Fruit fly (Drosophila melanogaster) whole organism, prepupa: ENCODE measurements around the gene CG2698.

Experiments
- Blimp-1 ChIP-seq: fragments of 200-800 bp; sonication (Bioruptor generic); optimal IDR thresholded peaks from 3 replicates; lab custom pipeline; 2017; ENCODE audit warnings: missing biosample characterization, missing genetic modification characterization, mild to moderate bottlenecking, moderate library complexity, missing genetic modification reagents
- CG10631 ChIP-seq: fragments of 200-800 bp; sonication (Bioruptor generic); optimal IDR thresholded peaks from 2 replicates; lab custom pipeline; 2016; ENCODE audit warnings: missing biosample characterization, missing genetic modification characterization
- CG10669 ChIP-seq: fragments of 200-800 bp; sonication (Bioruptor generic); optimal IDR thresholded peaks from 3 replicates; lab custom pipeline; 2018; ENCODE audit warnings: missing biosample characterization, mild to moderate bottlenecking, missing genetic modification characterization, moderate library complexity
- CG11294 ChIP-seq: fragments of 200-800 bp; sonication (Bioruptor generic); IDR thresholded peaks from 2 replicates; pipeline ENCODE4 v1.3.6; 2022; ENCODE audit warnings: missing biosample characterization, missing genetic modification characterization
- CG11762 ChIP-seq: fragments of 200-800 bp; sonication (Bioruptor generic); optimal IDR thresholded peaks from 3 replicates; lab custom pipeline; 2016; ENCODE audit warnings: missing biosample characterization, missing genetic modification characterization; ENCODE audit not compliant: insufficient read depth
- CG11902 ChIP-seq: fragments of 200-800 bp; sonication (Bioruptor generic); optimal IDR thresholded peaks from 3 replicates; lab custom pipeline; 2016; ENCODE audit warnings: missing biosample characterization, missing genetic modification characterization
- CG15336 ChIP-seq: fragments of 200-800 bp; sonication (Bioruptor generic); IDR thresholded peaks from 2 replicates; pipeline ENCODE4 v1.3.6; 2022; ENCODE audit warnings: missing biosample characterization, missing genetic modification characterization
- CG1621 ChIP-seq: fragments of 200-800 bp; sonication (Bioruptor generic); optimal IDR thresholded peaks from 3 replicates; lab custom pipeline; 2018; ENCODE audit warnings: missing biosample characterization, mild to moderate bottlenecking, missing genetic modification characterization
- CG16779 ChIP-seq: fragments of 200-800 bp; sonication (Bioruptor generic); optimal IDR thresholded peaks from 3 replicates; lab custom pipeline; 2017; ENCODE audit warnings: missing biosample characterization, mild to moderate bottlenecking, missing genetic modification characterization
- CG3032 ChIP-seq: fragments of 200-800 bp; optimal IDR thresholded peaks from 2 replicates; lab custom pipeline; 2019; ENCODE audit warnings: missing biosample characterization, mild to moderate bottlenecking, missing genetic modification characterization, moderate library complexity
- CG31627 ChIP-seq: fragments of 200-800 bp; sonication (Bioruptor generic); optimal IDR thresholded peaks from 3 replicates; lab custom pipeline; 2016; ENCODE audit warnings: missing biosample characterization, missing genetic modification characterization
- CG32006 ChIP-seq: fragments of 200-800 bp; sonication (Bioruptor generic); optimal IDR thresholded peaks from 3 replicates; lab custom pipeline; 2017; ENCODE audit warnings: missing biosample characterization, mild to moderate bottlenecking, missing genetic modification characterization
- CG3919 ChIP-seq: fragments of 200-800 bp; sonication (Bioruptor generic); optimal IDR thresholded peaks from 3 replicates; lab custom pipeline; 2016; ENCODE audit warnings: missing biosample characterization, missing genetic modification characterization
- CG6163 ChIP-seq: fragments of 200-800 bp; sonication (Bioruptor generic); IDR thresholded peaks from 3 replicates; pipeline ENCODE4 v1.3.6; 2022; ENCODE audit warnings: missing biosample characterization, missing genetic modification characterization
- CG6854 ChIP-seq: fragments of 200-800 bp; sonication (Bioruptor generic); optimal IDR thresholded peaks from 2 replicates; lab custom pipeline; 2017; ENCODE audit warnings: missing biosample characterization, mild to moderate bottlenecking, missing genetic modification characterization
- CG8119 ChIP-seq: fragments of 200-800 bp; sonication (Bioruptor generic); IDR thresholded peaks from 3 replicates; pipeline ENCODE4 v1.3.6; 2022; ENCODE audit warnings: missing biosample characterization, missing genetic modification characterization
- CG8319 ChIP-seq: fragments of 200-800 bp; sonication (Bioruptor generic); optimal IDR thresholded peaks from 3 replicates; lab custom pipeline; 2016; ENCODE audit warnings: missing biosample characterization, missing genetic modification characterization
- CG8632 ChIP-seq: fragments of 200-800 bp; sonication (Bioruptor generic); optimal IDR thresholded peaks from 3 replicates; lab custom pipeline; 2016; ENCODE audit warnings: missing biosample characterization, missing genetic modification characterization
- CG9139 ChIP-seq: fragments of 200-800 bp; sonication (Bioruptor generic); optimal IDR thresholded peaks from 3 replicates; lab custom pipeline; 2017; ENCODE audit warnings: missing biosample characterization, mild to moderate bottlenecking, missing genetic modification characterization
- Eip75B ChIP-seq: fragments of 200-800 bp; sonication (Bioruptor generic); optimal IDR thresholded peaks from 3 replicates; lab custom pipeline; 2016; ENCODE audit warnings: missing biosample characterization, missing genetic modification characterization
- Eip93F ChIP-seq: fragments of 200-800 bp; sonication (Bioruptor generic); optimal IDR thresholded peaks from 2 replicates; lab custom pipeline; 2016; ENCODE audit warnings: missing biosample characterization, mild to moderate bottlenecking, missing genetic modification characterization
- Ets96B ChIP-seq: fragments of 200-800 bp; optimal IDR thresholded peaks from 2 replicates; lab custom pipeline; 2019; ENCODE audit warnings: missing biosample characterization, mild to moderate bottlenecking, missing genetic modification characterization, moderate library complexity
- Hr38 ChIP-seq: sonication (Bioruptor generic); optimal IDR thresholded peaks from 2 replicates; lab custom pipeline; 2016; ENCODE audit warnings: missing biosample characterization, missing genetic modification characterization
- OdsH ChIP-seq: fragments of 200-800 bp; sonication (Bioruptor generic); optimal IDR thresholded peaks from 3 replicates; lab custom pipeline; 2016; ENCODE audit warnings: missing biosample characterization, missing genetic modification characterization
- Sox14 ChIP-seq: fragments of 200-800 bp; sonication (Bioruptor generic); optimal IDR thresholded peaks from 3 replicates; lab custom pipeline; 2016; ENCODE audit warnings: missing biosample characterization, missing genetic modification characterization
- Sox15 ChIP-seq: fragments of 200-800 bp; sonication (Bioruptor generic); optimal IDR thresholded peaks from 3 replicates; lab custom pipeline; 2016; ENCODE audit warnings: missing biosample characterization, missing genetic modification characterization
- achi ChIP-seq: fragments of 200-800 bp; sonication (Bioruptor generic); optimal IDR thresholded peaks from 3 replicates; lab custom pipeline; 2016; ENCODE audit warnings: missing biosample characterization, missing genetic modification characterization
- cyc ChIP-seq: fragments of 200-800 bp; sonication (Bioruptor generic); optimal IDR thresholded peaks from 3 replicates; lab custom pipeline; 2016; ENCODE audit warnings: missing biosample characterization, missing genetic modification characterization
- dsx ChIP-seq: fragments of 200-800 bp; optimal IDR thresholded peaks from 3 replicates; lab custom pipeline; 2019; ENCODE audit warnings: missing biosample characterization, mild to moderate bottlenecking, missing genetic modification characterization, moderate library complexity; ENCODE audit not compliant: poor library complexity, severe bottlenecking
- eg ChIP-seq: fragments of 200-800 bp; sonication (Bioruptor generic); IDR thresholded peaks from 3 replicates; pipeline ENCODE4 v1.3.6; 2022; ENCODE audit warnings: missing biosample characterization, missing genetic modification characterization
- esn ChIP-seq: fragments of 200-800 bp; sonication (Bioruptor generic); optimal IDR thresholded peaks from 2 replicates; lab custom pipeline; 2016; ENCODE audit warnings: missing biosample characterization, mild to moderate bottlenecking, missing genetic modification characterization, moderate library complexity
- fd59A ChIP-seq: fragments of 200-800 bp; sonication (Bioruptor generic); optimal IDR thresholded peaks from 2 replicates; lab custom pipeline; 2017; ENCODE audit warnings: missing biosample characterization, mild to moderate bottlenecking, missing genetic modification characterization, missing genetic modification reagents
- fd85E ChIP-seq: fragments of 200-800 bp; sonication (Bioruptor generic); optimal IDR thresholded peaks from 3 replicates; lab custom pipeline; 2016; ENCODE audit warnings: missing biosample characterization, missing genetic modification characterization
- net ChIP-seq: fragments of 200-800 bp; sonication (Bioruptor generic); optimal IDR thresholded peaks from 3 replicates; lab custom pipeline; 2016; ENCODE audit warnings: missing biosample characterization, missing genetic modification characterization
- salr ChIP-seq, 2 experiments: fragments of 200-800 bp; sonication (Bioruptor generic); optimal IDR thresholded peaks; 3 replicates each; lab custom pipeline; 2016 to 2018; ENCODE audit warnings: missing biosample characterization in 2 of 2, missing genetic modification characterization in 2 of 2, mild to moderate bottlenecking in 1 of 2
- svp ChIP-seq: fragments of 200-800 bp; sonication (Bioruptor generic); peaks from one replicate; lab custom pipeline; 2016; ENCODE audit warnings: missing biosample characterization, missing genetic modification characterization
- vri ChIP-seq: fragments of 200-800 bp; sonication (Bioruptor generic); optimal IDR thresholded peaks from 3 replicates; lab custom pipeline; 2016; ENCODE audit warnings: missing biosample characterization, mild to moderate bottlenecking, missing genetic modification characterization

Gene CG2698

dm6 chr3R:7978379-7979009, 22.9 kb upstream of the CG2698 start, which contains the start of the genes CD98hc and Os-C (continued):
- TF ChIP-seq CG31627 (no peak), fd85E (GFP tag; lab: Kevin White, UChicago) (no peak), CG8119 (GFP tag; lab: Robert Waterston, UW) (0 out of 3 replicates have a peak, but pooled peaks have one; percentile 20), CG32006 (no peak), CG6163 (GFP tag; lab: Robert Waterston, UW) (0 out of 3 replicates have a peak, but pooled peaks have one; percentile 16), Hr38 (no peak)

- TF ChIP-seq Sox15: no peak
- no peak for TF ChIP-seq Hr38
- no peak for TF ChIP-seq CG9139 (GFP tag; lab: Kevin White, UChicago)
- no peak for TF ChIP-seq fd59A (GFP tag; lab: Kevin White, UChicago)
- no peak for TF ChIP-seq svp (GFP tag; lab: Kevin White, UChicago)
- no peak for TF ChIP-seq esn (GFP tag; lab: Kevin White, UChicago)
- no peak for TF ChIP-seq Blimp-1 (GFP tag; lab: Kevin White, UChicago)
- TF ChIP-seq CG3032: no peak
- TF ChIP-seq CG8319 (GFP tag; lab: Kevin White, UChicago): no peak
- TF ChIP-seq net (GFP tag; lab: Kevin White, UChicago): no peak
- TF ChIP-seq CG11902 (GFP tag; lab: Kevin White, UChicago): no peak
- no peak for TF ChIP-seq Ets96B (tag; lab: Kevin White, UChicago)
These were observed 21.1 kb upstream of the CG2698 start, which contains the start of gene Sfp84E for dm6 chr3R:7980222-7980621. TSS of gene Sfp84E (minus strand) at chr3R:7980322.

dm6 chr3R:7981396-7981795, 20.0 kb upstream of the CG2698 start:
- no peak for TF ChIP-seq dsx
- TF ChIP-seq CG31627: peak; percentile 30
- TF ChIP-seq Hr38: no peak
- no peak for TF ChIP-seq Eip93F (GFP tag; lab: Kevin White, UChicago)
- no peak for TF ChIP-seq CG11294 (GFP tag; lab: Robert Waterston, UW)
- TF ChIP-seq OdsH (GFP tag; lab: Kevin White, UChicago): no peak
- no peak for TF ChIP-seq vri (GFP tag; lab: Kevin White, UChicago)
- TF ChIP-seq salr (GFP tag; optimal IDR thresholded peaks at IDR 0.05; lab: Kevin White, UChicago): no peak
- no peak for TF ChIP-seq CG10631 (GFP tag; lab: Kevin White, UChicago)
- no peak for TF ChIP-seq CG1621 (tag; lab: Kevin White, UChicago)
- TF ChIP-seq CG9139 (GFP tag; lab: Kevin White, UChicago): no peak
- TF ChIP-seq svp (GFP tag; lab: Kevin White, UChicago): no peak
- TF ChIP-seq CG10669: no peak
- no peak for TF ChIP-seq CG6854
- no peak for TF ChIP-seq eg
- no peak for TF ChIP-seq CG8632 (GFP tag; lab: Kevin White, UChicago)
- peak; percentile 31 for TF ChIP-seq esn (GFP tag; lab: Kevin White, UChicago)
- no peak for TF ChIP-seq CG3919 (GFP tag; lab: Kevin White, UChicago)
- peak; percentile 23 for TF ChIP-seq Eip75B (GFP tag; lab: Kevin White, UChicago)
- TF ChIP-seq CG6163 (GFP tag; lab: Robert Waterston, UW): no peak
- peak; percentile 13 for TF ChIP-seq cyc
- no peak for TF ChIP-seq CG11762 (GFP tag; lab: Kevin White, UChicago)
- TF ChIP-seq CG8119 (GFP tag; lab: Robert Waterston, UW): no peak
- no peak for TF ChIP-seq Sox15
- TF ChIP-seq CG16779: no peak
- TF ChIP-seq achi (GFP tag; lab: Kevin White, UChicago): no peak
- no peak for TF ChIP-seq CG15336 (GFP tag; lab: Robert Waterston, UW)
- no peak for TF ChIP-seq Sox14 (GFP tag; lab: Kevin White, UChicago)
